Fruit fly (Drosophila melanogaster) whole organism, embryonic: ENCODE data around the gene RabX6.

Experiments used
- ATbp ChIP-seq: fragments of 200-800 bp; sonication (Bioruptor generic); optimal IDR thresholded peaks from 2 replicates; lab custom pipeline; 2017; ENCODE audit warnings: missing biosample characterization, mild to moderate bottlenecking, missing genetic modification characterization, missing genetic modification reagents
- CG10147 ChIP-seq: fragments of 200-800 bp; sonication (Bioruptor generic); optimal IDR thresholded peaks from 2 replicates; lab custom pipeline; 2019; ENCODE audit warnings: missing biosample characterization, mild to moderate bottlenecking, missing genetic modification characterization, moderate library complexity
- CG1024 ChIP-seq: fragments of 200-800 bp; sonication (Bioruptor generic); IDR thresholded peaks from 2 replicates; pipeline ENCODE4 v1.3.6; 2022; ENCODE audit warnings: missing biosample characterization, missing genetic modification characterization
- CG10366 ChIP-seq: fragments of 200-800 bp; sonication (Bioruptor generic); IDR thresholded peaks from 2 replicates; pipeline ENCODE4 v1.3.6; 2022; ENCODE audit warnings: missing biosample characterization, missing genetic modification characterization
- CG12219 ChIP-seq: fragments of 200-800 bp; sonication (Bioruptor generic); optimal IDR thresholded peaks from 3 replicates; lab custom pipeline; 2018; ENCODE audit warnings: missing biosample characterization, mild to moderate bottlenecking, missing genetic modification characterization
- CG1233 ChIP-seq: fragments of 200-800 bp; sonication (Bioruptor generic); optimal IDR thresholded peaks from 4 replicates; lab custom pipeline; 2018; ENCODE audit warnings: missing biosample characterization, mild to moderate bottlenecking, missing genetic modification characterization
- CG1529 ChIP-seq: fragments of 200-800 bp; sonication (Bioruptor generic); optimal IDR thresholded peaks from 3 replicates; lab custom pipeline; 2018; ENCODE audit warnings: missing biosample characterization, missing genetic modification characterization
- CG1647 ChIP-seq: fragments of 200-800 bp; sonication (Bioruptor generic); optimal IDR thresholded peaks from 3 replicates; lab custom pipeline; 2016; ENCODE audit warnings: missing biosample characterization, missing genetic modification characterization
- CG18599 ChIP-seq: fragments of 200-800 bp; sonication (Bioruptor generic); optimal IDR thresholded peaks from 3 replicates; lab custom pipeline; 2017; ENCODE audit warnings: missing biosample characterization, missing genetic modification characterization, mild to moderate bottlenecking, moderate library complexity, missing genetic modification reagents
- CG32772 ChIP-seq: fragments of 200-800 bp; sonication (Bioruptor generic); IDR thresholded peaks from 2 replicates; pipeline ENCODE4 v1.3.6; 2022; ENCODE audit warnings: missing biosample characterization, missing genetic modification characterization
- CG4328 ChIP-seq: fragments of 200-800 bp; sonication (Bioruptor generic); optimal IDR thresholded peaks from 3 replicates; lab custom pipeline; 2017; ENCODE audit warnings: missing biosample characterization, missing genetic modification reagents, missing genetic modification characterization
- CG4820 ChIP-seq: fragments of 200-800 bp; sonication (Bioruptor generic); optimal IDR thresholded peaks from 3 replicates; lab custom pipeline; 2016; ENCODE audit warnings: missing biosample characterization, missing genetic modification characterization
- Dref ChIP-seq: fragments of 200-800 bp; sonication (Bioruptor generic); IDR thresholded peaks from 2 replicates; pipeline ENCODE4 v1.3.6; 2022; ENCODE audit warnings: missing biosample characterization, missing genetic modification characterization
- Ets97D ChIP-seq: fragments of 200-800 bp; sonication (Bioruptor generic); optimal IDR thresholded peaks from 3 replicates; lab custom pipeline; 2016; ENCODE audit warnings: missing biosample characterization, missing genetic modification characterization
- H15 ChIP-seq: fragments of 200-800 bp; sonication (Bioruptor generic); IDR thresholded peaks from 3 replicates; pipeline ENCODE4 v1.3.6; 2022; ENCODE audit warnings: missing biosample characterization, missing genetic modification characterization
- HmgZ ChIP-seq: fragments of 200-800 bp; sonication (Bioruptor generic); optimal IDR thresholded peaks from 2 replicates; lab custom pipeline; 2018; ENCODE audit warnings: missing biosample characterization, mild to moderate bottlenecking, missing genetic modification characterization
- Hmx ChIP-seq: fragments of 200-800 bp; sonication (Bioruptor generic); optimal IDR thresholded peaks from 2 replicates; lab custom pipeline; 2016; ENCODE audit warnings: missing biosample characterization, missing genetic modification characterization
- Hsf ChIP-seq: fragments of 200-800 bp; sonication (Bioruptor generic); optimal IDR thresholded peaks from 3 replicates; lab custom pipeline; 2016; ENCODE audit warnings: missing biosample characterization, missing genetic modification characterization
- Rx ChIP-seq: fragments of 200-800 bp; sonication (Bioruptor generic); IDR thresholded peaks from 2 replicates; pipeline ENCODE4 v1.3.6; 2022; ENCODE audit warnings: missing biosample characterization, missing genetic modification characterization
- Sry-δ ChIP-seq: fragments of 200-800 bp; sonication (Bioruptor generic); optimal IDR thresholded peaks from 2 replicates; lab custom pipeline; 2016; ENCODE audit warnings: missing biosample characterization, missing genetic modification characterization
- Ssrp ChIP-seq: fragments of 200-800 bp; sonication (Bioruptor generic); optimal IDR thresholded peaks from 2 replicates; lab custom pipeline; 2018; ENCODE audit warnings: missing biosample characterization, mild to moderate bottlenecking, missing genetic modification characterization, moderate library complexity
- Stat92E ChIP-seq, 3 experiments: fragments of >200 bp in 2 of 3; fragments of 200-800 bp in 1 of 3; sonication (Bioruptor generic) in 1 of 3; optimal IDR thresholded peaks; 2 replicates each; lab custom pipeline; 2017 to 2019; ENCODE audit warnings: missing biosample characterization in 3 of 3, missing genetic modification characterization in 3 of 3, mild to moderate bottlenecking in 1 of 3, moderate library complexity in 1 of 3
- TFAM ChIP-seq: fragments of 200-800 bp; sonication (Bioruptor generic); optimal IDR thresholded peaks from 2 replicates; lab custom pipeline; 2017; ENCODE audit warnings: missing biosample characterization, missing genetic modification characterization, inconsistent platforms
- Vsx1 ChIP-seq: fragments of 200-800 bp; sonication (Bioruptor generic); optimal IDR thresholded peaks from 2 replicates; lab custom pipeline; 2017; ENCODE audit warnings: missing biosample characterization, mild to moderate bottlenecking, missing genetic modification characterization, missing genetic modification reagents
- aop ChIP-seq: fragments of 200-800 bp; sonication (Bioruptor generic); IDR thresholded peaks from 2 replicates; pipeline ENCODE4 v1.3.6; 2022; ENCODE audit warnings: missing biosample characterization, missing genetic modification characterization
- bbx ChIP-seq: fragments of 200-800 bp; sonication (Bioruptor generic); IDR thresholded peaks from 2 replicates; pipeline ENCODE4 v1.3.6; 2022; ENCODE audit warnings: missing biosample characterization, missing genetic modification characterization; ENCODE audit not compliant: partially characterized antibody
- chm ChIP-seq: fragments of 200-800 bp; sonication (Bioruptor generic); IDR thresholded peaks from 2 replicates; pipeline ENCODE4 v1.3.6; 2022; ENCODE audit warnings: missing biosample characterization, missing genetic modification characterization
- emc ChIP-seq: fragments of 200-800 bp; sonication (Bioruptor generic); optimal IDR thresholded peaks from 2 replicates; lab custom pipeline; 2016; ENCODE audit warnings: missing biosample characterization, missing genetic modification characterization
- en ChIP-seq: fragments of 200-800 bp; sonication (Bioruptor generic); optimal IDR thresholded peaks from 2 replicates; lab custom pipeline; 2016; ENCODE audit warnings: missing biosample characterization, missing genetic modification characterization
- gsb-n ChIP-seq: fragments of 200-800 bp; sonication (Bioruptor generic); optimal IDR thresholded peaks from 3 replicates; lab custom pipeline; 2018; ENCODE audit warnings: missing biosample characterization, mild to moderate bottlenecking, missing genetic modification characterization
- h ChIP-seq: fragments of >200 bp; optimal IDR thresholded peaks from 2 replicates; lab custom pipeline; 2017
- klu ChIP-seq: fragments of 200-800 bp; sonication (Bioruptor generic); IDR thresholded peaks from 2 replicates; pipeline ENCODE4 v1.3.6; 2022; ENCODE audit warnings: missing biosample characterization, missing genetic modification characterization
- knrl ChIP-seq: fragments of 200-800 bp; sonication (Bioruptor generic); IDR thresholded peaks from 3 replicates; pipeline ENCODE4 v1.3.6; 2022; ENCODE audit warnings: missing biosample characterization, missing genetic modification characterization; ENCODE audit not compliant: partially characterized antibody
- maf-S ChIP-seq: fragments of 200-800 bp; sonication (Bioruptor generic); optimal IDR thresholded peaks from 2 replicates; lab custom pipeline; 2016; ENCODE audit warnings: missing biosample characterization, missing genetic modification characterization
- mirr ChIP-seq: fragments of 200-800 bp; sonication (Bioruptor generic); optimal IDR thresholded peaks from 3 replicates; lab custom pipeline; 2018; ENCODE audit warnings: missing biosample characterization, mild to moderate bottlenecking, missing genetic modification characterization
- nom ChIP-seq: fragments of 200-800 bp; sonication (Bioruptor generic); optimal IDR thresholded peaks from 2 replicates; lab custom pipeline; 2017; ENCODE audit warnings: missing biosample characterization, missing genetic modification characterization, mild to moderate bottlenecking, moderate library complexity, missing genetic modification reagents
- peb ChIP-seq: fragments of 200-800 bp; sonication (Bioruptor generic); IDR thresholded peaks from 2 replicates; pipeline ENCODE4 v1.3.6; 2022; ENCODE audit warnings: missing biosample characterization, missing genetic modification characterization
- phol ChIP-seq: fragments of 200-800 bp; sonication (Bioruptor generic); optimal IDR thresholded peaks from 3 replicates; lab custom pipeline; 2018; ENCODE audit warnings: missing biosample characterization, mild to moderate bottlenecking, missing genetic modification characterization, moderate library complexity
- prd ChIP-seq, 3 experiments: fragments of >200 bp in 2 of 3; fragments of 200-800 bp in 1 of 3; sonication (Bioruptor generic) in 1 of 3; optimal IDR thresholded peaks in 2 of 3; IDR thresholded peaks in 1 of 3; 2 replicates in 2 of 3; 3 replicates in 1 of 3; pipeline versions ENCODE4 v1.3.6 to Lab custom; 2017 to 2022; ENCODE audit warnings: missing biosample characterization in 1 of 3, missing genetic modification characterization in 1 of 3
- run ChIP-seq: fragments of 200-800 bp; sonication (Bioruptor generic); optimal IDR thresholded peaks from 3 replicates; lab custom pipeline; 2018; ENCODE audit warnings: missing biosample characterization, mild to moderate bottlenecking, missing genetic modification characterization
- sd ChIP-seq: fragments of 200-800 bp; sonication (Bioruptor generic); optimal IDR thresholded peaks from 3 replicates; lab custom pipeline; 2018; ENCODE audit warnings: missing biosample characterization, mild to moderate bottlenecking, missing genetic modification characterization, moderate library complexity
- sens ChIP-seq: fragments of 200-800 bp; sonication (Bioruptor generic); peaks from one replicate; lab custom pipeline; 2016; ENCODE audit warnings: missing biosample characterization, missing genetic modification characterization
- sima ChIP-seq: fragments of 200-800 bp; sonication (Bioruptor generic); optimal IDR thresholded peaks from 2 replicates; lab custom pipeline; 2016; ENCODE audit warnings: missing biosample characterization, missing genetic modification characterization
- slbo ChIP-seq: fragments of 200-800 bp; sonication (Bioruptor generic); IDR thresholded peaks from 2 replicates; pipeline ENCODE4 v1.3.6; 2022; ENCODE audit warnings: missing biosample characterization, missing genetic modification characterization
- sr ChIP-seq: fragments of 200-800 bp; sonication (Bioruptor generic); IDR thresholded peaks from 3 replicates; pipeline ENCODE4 v1.3.6; 2022; ENCODE audit warnings: missing biosample characterization, missing genetic modification characterization
- stc ChIP-seq: fragments of 200-800 bp; sonication (Bioruptor generic); IDR thresholded peaks from 2 replicates; pipeline ENCODE4 v1.3.6; 2022; ENCODE audit warnings: missing biosample characterization, missing genetic modification characterization
- sug ChIP-seq: fragments of 200-800 bp; optimal IDR thresholded peaks from 2 replicates; lab custom pipeline; 2019; ENCODE audit warnings: missing biosample characterization, mild to moderate bottlenecking, missing genetic modification characterization, moderate library complexity
- usp ChIP-seq: fragments of >200 bp; optimal IDR thresholded peaks from 2 replicates; lab custom pipeline; 2017; ENCODE audit warnings: missing biosample characterization, missing genetic modification characterization
- wor ChIP-seq: fragments of 200-800 bp; sonication (Bioruptor generic); IDR thresholded peaks from 2 replicates; pipeline ENCODE4 v1.3.6; 2022; ENCODE audit warnings: missing biosample characterization, missing genetic modification characterization

Gene RabX6

DNA sequence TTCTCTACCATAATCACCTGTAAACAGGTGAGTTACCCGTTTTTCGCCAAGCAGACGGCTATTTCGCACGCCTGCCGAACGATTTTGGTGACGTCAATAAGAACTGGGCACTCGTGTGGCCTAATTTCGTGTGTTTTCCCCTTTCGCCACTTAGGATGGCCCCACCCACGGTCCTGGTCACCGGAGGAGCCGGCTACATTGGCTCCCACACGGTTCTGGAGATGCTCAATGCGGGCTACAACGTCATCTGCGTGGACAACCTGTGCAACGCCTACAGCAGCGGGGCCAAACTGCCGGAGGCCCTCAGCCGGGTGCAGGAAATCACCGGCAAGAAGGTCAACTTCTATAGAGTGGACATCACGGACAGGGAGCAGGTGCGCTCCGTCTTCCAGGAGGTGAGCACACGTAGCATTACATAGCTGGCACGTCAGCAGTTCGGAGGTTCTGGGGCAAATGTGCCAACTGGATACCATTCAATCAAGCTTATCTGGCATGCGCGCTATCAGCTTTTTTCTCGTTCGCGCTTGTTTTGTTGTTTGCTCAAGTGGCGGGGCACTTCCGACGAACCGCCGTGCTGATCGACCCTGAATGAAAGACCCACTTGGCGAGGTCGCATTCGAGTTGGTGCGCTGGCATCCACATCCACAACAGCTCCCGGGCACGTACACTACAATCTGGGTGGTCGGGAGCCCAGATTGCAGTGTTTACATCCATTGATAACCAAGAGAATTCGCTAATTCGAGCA is 41.1 kb upstream of the RabX6 start (continued):
- TF ChIP-seq CG1647 (GFP tag; lab: Kevin White, UChicago) (no peak), mirr (GFP tag; lab: Kevin White, UChicago) (peak; percentile 36), TFAM (GFP tag; lab: Kevin White, UChicago) (no peak)

DNA sequence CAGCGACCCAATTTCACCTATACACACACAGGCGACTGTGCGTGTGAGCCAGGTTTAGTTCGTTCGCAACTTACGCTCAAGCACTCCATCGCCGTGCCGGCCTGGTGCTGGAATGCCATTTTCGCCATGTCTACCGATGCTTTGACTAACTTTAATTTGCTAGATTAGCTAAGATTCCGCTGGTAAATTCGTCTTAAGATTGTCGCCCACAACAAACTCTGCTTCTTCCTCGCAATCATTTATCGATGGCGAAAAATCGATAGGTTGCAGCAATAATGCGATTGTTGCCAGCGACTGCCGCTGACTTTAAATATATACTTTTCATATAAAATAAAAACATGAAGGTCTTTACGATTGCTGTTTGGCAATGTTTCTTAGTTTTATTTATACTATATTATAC is 37.7 kb upstream of the RabX6 start, which contains the start of gene CG3402:
Gene CG3402, minus strand, starts transcription at position 245 of the 400 bp plus-strand sequence.
- TF ChIP-seq sima (GFP tag; lab: Kevin White, UChicago) (no peak), en (GFP tag; lab: Kevin White, UChicago) (no peak), Hsf (GFP tag; lab: Kevin White, UChicago) (no peak), ATbp (GFP tag; lab: Kevin White, UChicago) (no peak), sug (tag; lab: Kevin White, UChicago) (peak; percentile 11), CG12219 (GFP tag; lab: Kevin White, UChicago) (no peak), knrl (peak; percentile 54; the same call in 1 of the 3 replicates), usp (GFP tag; lab: Kevin White, UChicago) (no peak), Ets97D (GFP tag; lab: Kevin White, UChicago) (no peak), nom (GFP tag; lab: Kevin White, UChicago) (no peak), CG1529 (GFP tag; lab: Kevin White, UChicago) (no peak), Rx (GFP tag; lab: Robert Waterston, UW) (no peak), slbo (GFP tag; lab: Robert Waterston, UW) (no peak), H15 (GFP tag; lab: Robert Waterston, UW) (no peak), h (lab: Kevin White, UChicago) (no peak), sd (tag; lab: Kevin White, UChicago) (peak; percentile 11), aop (GFP tag; lab: Robert Waterston, UW) (no peak), chm (GFP tag; lab: Robert Waterston, UW) (no peak), klu (GFP tag; lab: Robert Waterston, UW) (no peak), wor (GFP tag; lab: Robert Waterston, UW) (no peak), maf-S (no peak), stc (no peak), CG32772 (GFP tag; lab: Robert Waterston, UW) (no peak), CG18599 (GFP tag; lab: Kevin White, UChicago) (no peak), phol (tag; lab: Kevin White, UChicago) (peak; percentile 7), Vsx1 (GFP tag; lab: Kevin White, UChicago) (no peak), Stat92E (GFP tag; optimal IDR thresholded peaks at IDR 0.05; lab: Kevin White, UChicago) (no peak), CG10366 (GFP tag; lab: Robert Waterston, UW) (no peak), emc (GFP tag; lab: Kevin White, UChicago) (no peak), gsb-n (tag; lab: Kevin White, UChicago) (no peak), Sry-δ (GFP tag; lab: Kevin White, UChicago) (peak; percentile 45), CG1024 (GFP tag; lab: Robert Waterston, UW) (no peak), sens (GFP tag; lab: Kevin White, UChicago) (no peak), Ssrp (tag; lab: Kevin White, UChicago) (no peak), Dref (peak; percentile 84), CG4328 (GFP tag; lab: Kevin White, UChicago) (no peak), prd (optimal IDR thresholded peaks at IDR 0.05; lab: Kevin White, UChicago) (no peak), prd (GFP tag; IDR thresholded peaks at IDR 0.05; lab: Robert Waterston, UW) (no peak), CG4820 (no peak), CG1233 (GFP tag; lab: Kevin White, UChicago) (no peak), sr (0 out of 3 replicates have a peak, but pooled peaks have one; percentile 43), peb (no peak), HmgZ (tag; lab: Kevin White, UChicago) (peak; percentile 26), bbx (peak; percentile 66; the same call in 1 of the 2 replicates), run (no peak), Hmx (GFP tag; lab: Kevin White, UChicago) (no peak), CG10147 (GFP tag; lab: Kevin White, UChicago) (no peak)
